Worm (Caenorhabditis elegans): ENCODE results near the gene F41D9.2.

The F41D9.2 gene

ce11 chrX:8386068-8386851 lies 1.5 kb upstream of the F41D9.2 start (continued):
- TF ChIP-seq nhr-90 (tag; optimal IDR thresholded peaks at IDR 0.05) (no peak), ceh-40 (GFP tag; IDR thresholded peaks at IDR 0.05) (peak; percentile 78; the same call in 1 of the 2 replicates), ZK185.1 (tag; optimal IDR thresholded peaks at IDR 0.05; ENCODE audit: poor library complexity, severe bottlenecking) (peak; percentile 44), chd-7 (tag; optimal IDR thresholded peaks at IDR 0.05) (peak; percentile 54), zim-3 (tag; optimal IDR thresholded peaks at IDR 0.05) (peak; percentile 55), ztf-18 (tag; optimal IDR thresholded peaks at IDR 0.05) (peak; percentile 20), K11D2.4 (GFP tag; IDR thresholded peaks at IDR 0.05) (peak; percentile 64), die-1 (tag; optimal IDR thresholded peaks at IDR 0.05) (peak; percentile 62), ceh-91 (GFP tag; IDR thresholded peaks at IDR 0.05) (no peak), ama-1 (optimal IDR thresholded peaks at IDR 0.05) (no peak), ama-1 (GFP tag; optimal IDR thresholded peaks at IDR 0.05) (peak in 1 of 2 experiments; percentile 76), somi-1 (GFP tag; optimal IDR thresholded peaks at IDR 0.05) (peak; percentile 18), egrh-3 (GFP tag; IDR thresholded peaks at IDR 0.05) (peak; percentile 30), T26A5.8 (tag; optimal IDR thresholded peaks at IDR 0.05) (no peak), mxl-1 (tag; optimal IDR thresholded peaks at IDR 0.05) (peak; percentile 33), rpc-1 (optimal IDR thresholded peaks at IDR 0.05) (peak; percentile 73), rpc-1 (tag; optimal IDR thresholded peaks at IDR 0.05) (peak; percentile 85), ztf-3 (GFP tag; optimal IDR thresholded peaks at IDR 0.05) (no peak), ztf-26 (tag; optimal IDR thresholded peaks at IDR 0.05) (peak; percentile 7), nfyb-1 (GFP tag; IDR thresholded peaks at IDR 0.05) (peak; percentile 62), rcor-1 (GFP tag; IDR thresholded peaks at IDR 0.05) (peak; percentile 73), F55B11.4 (tag; optimal IDR thresholded peaks at IDR 0.05; ENCODE audit: borderline replicate concordance, insufficient read depth) (no peak), K12H6.12 (tag; optimal IDR thresholded peaks at IDR 0.05) (peak; percentile 21), ztf-28 (GFP tag; IDR thresholded peaks at IDR 0.05) (0 out of 2 replicates have a peak, but pooled peaks have one; percentile 35)

ce11 chrX:8381651-8382050 lies 3.1 kb downstream of the F41D9.2 start:
- TF ChIP-seq somi-1 (GFP tag; optimal IDR thresholded peaks at IDR 0.05) (no peak), nhr-80 (tag; optimal IDR thresholded peaks at IDR 0.05) (peak; percentile 18), egl-18 (GFP tag; IDR thresholded peaks at IDR 0.05) (no peak), gei-17 (GFP tag; optimal IDR thresholded peaks at IDR 0.05) (no peak), egrh-3 (GFP tag; IDR thresholded peaks at IDR 0.05) (no peak), mes-4 (tag; optimal IDR thresholded peaks at IDR 0.05) (peak; percentile 50), hrde-1 (tag; optimal IDR thresholded peaks at IDR 0.05; ENCODE audit: borderline replicate concordance) (peak; percentile 52), ceh-58 (GFP tag; IDR thresholded peaks at IDR 0.05) (no peak), ccch-3 (GFP tag; optimal IDR thresholded peaks at IDR 0.05) (no peak), F23B12.7 (tag; optimal IDR thresholded peaks at IDR 0.05; ENCODE audit: insufficient read depth) (peak; percentile 40), die-1 (tag; optimal IDR thresholded peaks at IDR 0.05) (peak; percentile 87), nfyb-1 (GFP tag; IDR thresholded peaks at IDR 0.05) (0 out of 2 replicates have a peak, but pooled peaks have one; percentile 43), hmg-1.2 (GFP tag; IDR thresholded peaks at IDR 0.05) (peak; percentile 65), nhr-90 (tag; optimal IDR thresholded peaks at IDR 0.05) (peak; percentile 80), lin-40 (tag; optimal IDR thresholded peaks at IDR 0.05) (no peak), mcd-1 (GFP tag; IDR thresholded peaks at IDR 0.05) (no peak), ztf-3 (GFP tag; optimal IDR thresholded peaks at IDR 0.05) (no peak), K11D2.4 (GFP tag; IDR thresholded peaks at IDR 0.05) (no peak), mel-28 (tag; optimal IDR thresholded peaks at IDR 0.05; ENCODE audit: borderline replicate concordance) (no peak), let-607 (tag; optimal IDR thresholded peaks at IDR 0.05) (peak in 1 of 2 experiments; percentile 34), egl-44 (GFP tag; IDR thresholded peaks at IDR 0.05) (0 out of 2 replicates have a peak, but pooled peaks have one; percentile 47), ztf-28 (GFP tag; IDR thresholded peaks at IDR 0.05) (0 out of 2 replicates have a peak, but pooled peaks have one; percentile 27), T26A5.8 (tag; optimal IDR thresholded peaks at IDR 0.05) (no peak), rpc-1 (optimal IDR thresholded peaks at IDR 0.05) (peak; percentile 86), rpc-1 (tag; optimal IDR thresholded peaks at IDR 0.05) (peak; percentile 96), lsl-1 (GFP tag; optimal IDR thresholded peaks at IDR 0.05) (no peak), chd-7 (tag; optimal IDR thresholded peaks at IDR 0.05) (no peak), F37B4.10 (GFP tag; IDR thresholded peaks at IDR 0.05) (no peak), D2030.7 (GFP tag; IDR thresholded peaks at IDR 0.05) (peak; percentile 80), attf-6 (GFP tag; IDR thresholded peaks at IDR 0.05) (peak; percentile 27; the same call in 1 of the 2 replicates), attf-5 (GFP tag; optimal IDR thresholded peaks at IDR 0.05) (peak; percentile 38), athp-1 (tag; optimal IDR thresholded peaks at IDR 0.05) (peak; percentile 51), mxl-1 (tag; optimal IDR thresholded peaks at IDR 0.05) (no peak), ekl-4 (GFP tag; IDR thresholded peaks at IDR 0.05) (peak; percentile 28; the same call in 1 of the 2 replicates)
